Fruit fly (Drosophila melanogaster) whole organism, embryonic: Measurements from ENCODE around the gene Lmpt.
A peak's percentile ranks its signal among the peaks of the same experiment; 100 is the strongest.

Experiments
- Ada2b ChIP-seq: fragments of 200-800 bp; sonication (Bioruptor generic); IDR thresholded peaks from 2 replicates; pipeline ENCODE4 v1.3.6; 2022; ENCODE audit warnings: missing biosample characterization, missing genetic modification characterization
- Atf6 ChIP-seq: fragments of 200-800 bp; sonication (Bioruptor generic); IDR thresholded peaks from 2 replicates; pipeline ENCODE4 v1.3.6; 2022; ENCODE audit warnings: missing biosample characterization, missing genetic modification characterization
- BEAF-32 ChIP-seq: fragments of 200-800 bp; sonication (Bioruptor generic); optimal IDR thresholded peaks from 3 replicates; lab custom pipeline; 2017; ENCODE audit warnings: missing biosample characterization, missing genetic modification characterization, mild to moderate bottlenecking, moderate library complexity, missing genetic modification reagents
- Bteb2 ChIP-seq: fragments of 200-800 bp; sonication (Bioruptor generic); optimal IDR thresholded peaks from 2 replicates; lab custom pipeline; 2016; ENCODE audit warnings: missing biosample characterization, missing genetic modification characterization
- CG10209 ChIP-seq: fragments of 200-800 bp; sonication (Bioruptor generic); optimal IDR thresholded peaks from 3 replicates; lab custom pipeline; 2017; ENCODE audit warnings: missing biosample characterization, mild to moderate bottlenecking, missing genetic modification characterization, missing genetic modification reagents
- CG10274 ChIP-seq: fragments of 200-800 bp; sonication (Bioruptor generic); optimal IDR thresholded peaks from 3 replicates; lab custom pipeline; 2017; ENCODE audit warnings: missing biosample characterization, mild to moderate bottlenecking, missing genetic modification characterization
- CG10431 ChIP-seq: fragments of 200-800 bp; sonication (Bioruptor generic); optimal IDR thresholded peaks from 3 replicates; lab custom pipeline; 2018; ENCODE audit warnings: missing biosample characterization, mild to moderate bottlenecking, missing genetic modification characterization
- CG13123 ChIP-seq: fragments of 200-800 bp; sonication (Bioruptor generic); optimal IDR thresholded peaks from 2 replicates; lab custom pipeline; 2016; ENCODE audit warnings: missing biosample characterization, missing genetic modification characterization
- CG13424 ChIP-seq: fragments of 200-800 bp; sonication (Bioruptor generic); optimal IDR thresholded peaks from 2 replicates; lab custom pipeline; 2019; ENCODE audit warnings: missing biosample characterization, mild to moderate bottlenecking, missing genetic modification characterization, moderate library complexity
- CG13775 ChIP-seq: fragments of 200-800 bp; sonication (Bioruptor generic); optimal IDR thresholded peaks from 3 replicates; lab custom pipeline; 2017; ENCODE audit warnings: missing biosample characterization, mild to moderate bottlenecking, missing genetic modification characterization
- CG14667 ChIP-seq: fragments of 200-800 bp; sonication (Bioruptor generic); IDR thresholded peaks from 2 replicates; pipeline ENCODE4 v1.3.6; 2022; ENCODE audit warnings: missing biosample characterization, missing genetic modification characterization
- CG14860 ChIP-seq: fragments of 200-800 bp; sonication (Bioruptor generic); IDR thresholded peaks from 3 replicates; pipeline ENCODE4 v1.3.6; 2022; ENCODE audit warnings: missing biosample characterization, missing genetic modification characterization; ENCODE audit not compliant: partially characterized antibody
- CG14965 ChIP-seq: fragments of 200-800 bp; sonication (Bioruptor generic); optimal IDR thresholded peaks from 2 replicates; lab custom pipeline; 2016; ENCODE audit warnings: missing biosample characterization, missing genetic modification characterization, borderline replicate concordance
- CG17568 ChIP-seq: fragments of 200-800 bp; sonication (Bioruptor generic); optimal IDR thresholded peaks from 2 replicates; lab custom pipeline; 2018; ENCODE audit warnings: missing biosample characterization, mild to moderate bottlenecking, missing genetic modification characterization, moderate library complexity
- CG31365 ChIP-seq: fragments of 200-800 bp; sonication (Bioruptor generic); optimal IDR thresholded peaks from 2 replicates; lab custom pipeline; 2018; ENCODE audit warnings: missing biosample characterization, mild to moderate bottlenecking, missing genetic modification characterization
- CG7357 ChIP-seq: fragments of 200-800 bp; sonication (Bioruptor generic); IDR thresholded peaks from 3 replicates; pipeline ENCODE4 v1.3.6; 2022; ENCODE audit warnings: missing biosample characterization, missing genetic modification characterization
- CG7928 ChIP-seq: fragments of 200-800 bp; sonication (Bioruptor generic); optimal IDR thresholded peaks from 2 replicates; lab custom pipeline; 2017; ENCODE audit warnings: missing biosample characterization, mild to moderate bottlenecking, missing genetic modification characterization
- CG7987 ChIP-seq: fragments of 200-800 bp; sonication (Bioruptor generic); optimal IDR thresholded peaks from 2 replicates; lab custom pipeline; 2018; ENCODE audit warnings: missing biosample characterization, mild to moderate bottlenecking, missing genetic modification characterization, moderate library complexity
- CG9817 ChIP-seq: fragments of 200-800 bp; sonication (Bioruptor generic); optimal IDR thresholded peaks from 2 replicates; lab custom pipeline; 2018; ENCODE audit warnings: missing biosample characterization, mild to moderate bottlenecking, missing genetic modification characterization, moderate library complexity
- CHES-1-like ChIP-seq: fragments of 200-800 bp; sonication (Bioruptor generic); optimal IDR thresholded peaks from 2 replicates; lab custom pipeline; 2016; ENCODE audit warnings: missing biosample characterization, missing genetic modification characterization
- Doc2 ChIP-seq: fragments of 200-800 bp; sonication (Bioruptor generic); IDR thresholded peaks from 2 replicates; pipeline ENCODE4 v1.3.6; 2022; ENCODE audit warnings: missing biosample characterization, missing genetic modification characterization
- Drgx ChIP-seq: fragments of 200-800 bp; sonication (Bioruptor generic); IDR thresholded peaks from 2 replicates; pipeline ENCODE4 v1.3.6; 2022; ENCODE audit warnings: missing biosample characterization, missing genetic modification characterization
- Hr39 ChIP-seq: fragments of >200 bp; optimal IDR thresholded peaks from 2 replicates; lab custom pipeline; 2017
- Hr78 ChIP-seq, 2 experiments: fragments of 200-800 bp in 1 of 2; fragments of >200 bp in 1 of 2; sonication (Bioruptor generic) in 1 of 2; optimal IDR thresholded peaks; 2 replicates each; lab custom pipeline; 2017 to 2019; ENCODE audit warnings: missing biosample characterization in 2 of 2, missing genetic modification characterization in 2 of 2, mild to moderate bottlenecking in 1 of 2, moderate library complexity in 1 of 2
- Lpt ChIP-seq: fragments of >200 bp; optimal IDR thresholded peaks from 2 replicates; lab custom pipeline; 2018; ENCODE audit warnings: missing biosample characterization, missing genetic modification characterization
- Pdp1 ChIP-seq, 2 experiments: fragments of 200-800 bp; sonication (Bioruptor generic); optimal IDR thresholded peaks; 3 replicates each; lab custom pipeline; 2016; ENCODE audit warnings: missing biosample characterization in 2 of 2, missing genetic modification characterization in 2 of 2, mild to moderate bottlenecking in 1 of 2, moderate library complexity in 1 of 2
- Xbp1 ChIP-seq: fragments of 200-800 bp; sonication (Bioruptor generic); optimal IDR thresholded peaks from 3 replicates; lab custom pipeline; 2016; ENCODE audit warnings: missing biosample characterization, mild to moderate bottlenecking, missing genetic modification characterization
- abd-A ChIP-seq: fragments of 200-800 bp; sonication (Bioruptor generic); optimal IDR thresholded peaks from 3 replicates; lab custom pipeline; 2019; ENCODE audit warnings: missing biosample characterization, mild to moderate bottlenecking, missing genetic modification characterization, moderate library complexity
- ato ChIP-seq: fragments of 200-800 bp; sonication (Bioruptor generic); IDR thresholded peaks from 2 replicates; pipeline ENCODE4 v1.3.6; 2022; ENCODE audit warnings: missing biosample characterization, missing genetic modification characterization; ENCODE audit not compliant: partially characterized antibody
- bcd ChIP-seq: fragments of 200-800 bp; sonication (Bioruptor generic); optimal IDR thresholded peaks from 2 replicates; lab custom pipeline; 2017; ENCODE audit warnings: missing biosample characterization, mild to moderate bottlenecking, missing genetic modification characterization
- bigmax ChIP-seq: fragments of 200-800 bp; sonication (Bioruptor generic); optimal IDR thresholded peaks from 2 replicates; lab custom pipeline; 2018; ENCODE audit warnings: missing biosample characterization, mild to moderate bottlenecking, missing genetic modification characterization
- bsh ChIP-seq, 2 experiments: fragments of 200-800 bp; sonication (Bioruptor generic); optimal IDR thresholded peaks; 2 replicates each; lab custom pipeline; 2017 to 2018; ENCODE audit warnings: mild to moderate bottlenecking in 2 of 2, missing biosample characterization in 2 of 2, missing genetic modification characterization in 2 of 2, moderate library complexity in 1 of 2
- dm ChIP-seq: fragments of 200-800 bp; sonication (Bioruptor generic); optimal IDR thresholded peaks from 3 replicates; lab custom pipeline; 2016; ENCODE audit warnings: missing biosample characterization, missing genetic modification characterization
- emc ChIP-seq: fragments of 200-800 bp; sonication (Bioruptor generic); optimal IDR thresholded peaks from 2 replicates; lab custom pipeline; 2016; ENCODE audit warnings: missing biosample characterization, missing genetic modification characterization
- inv ChIP-seq: fragments of 200-800 bp; sonication (Bioruptor generic); IDR thresholded peaks from 2 replicates; pipeline ENCODE4 v1.3.6; 2022; ENCODE audit warnings: missing biosample characterization, missing genetic modification characterization; ENCODE audit not compliant: partially characterized antibody
- jing ChIP-seq: fragments of 200-800 bp; sonication (Bioruptor generic); optimal IDR thresholded peaks from 2 replicates; lab custom pipeline; 2018; ENCODE audit warnings: missing biosample characterization, mild to moderate bottlenecking, missing genetic modification characterization
- kni ChIP-seq: fragments of 200-800 bp; sonication (Bioruptor generic); optimal IDR thresholded peaks from 3 replicates; lab custom pipeline; 2017; ENCODE audit warnings: mild to moderate bottlenecking, missing biosample characterization, missing genetic modification reagents, missing genetic modification characterization
- nom ChIP-seq: fragments of 200-800 bp; sonication (Bioruptor generic); optimal IDR thresholded peaks from 2 replicates; lab custom pipeline; 2017; ENCODE audit warnings: missing biosample characterization, missing genetic modification characterization, mild to moderate bottlenecking, moderate library complexity, missing genetic modification reagents
- pros ChIP-seq: fragments of 200-800 bp; sonication (Bioruptor generic); optimal IDR thresholded peaks from 3 replicates; lab custom pipeline; 2019; ENCODE audit warnings: missing biosample characterization, mild to moderate bottlenecking, missing genetic modification characterization, moderate library complexity
- seq ChIP-seq: fragments of 200-800 bp; sonication (Bioruptor generic); IDR thresholded peaks from 2 replicates; pipeline ENCODE4 v1.3.6; 2022; ENCODE audit warnings: missing biosample characterization, missing genetic modification characterization
- slp2 ChIP-seq: fragments of 200-800 bp; sonication (Bioruptor generic); optimal IDR thresholded peaks from 2 replicates; lab custom pipeline; 2016; ENCODE audit warnings: missing biosample characterization, missing genetic modification characterization
- sob ChIP-seq: fragments of 200-800 bp; sonication (Bioruptor generic); IDR thresholded peaks from 2 replicates; pipeline ENCODE4 v1.3.6; 2022; ENCODE audit warnings: missing biosample characterization, missing genetic modification characterization
- sug ChIP-seq: fragments of 200-800 bp; optimal IDR thresholded peaks from 2 replicates; lab custom pipeline; 2019; ENCODE audit warnings: missing biosample characterization, mild to moderate bottlenecking, missing genetic modification characterization, moderate library complexity
- tap ChIP-seq: fragments of 200-800 bp; optimal IDR thresholded peaks from 3 replicates; lab custom pipeline; 2019; ENCODE audit warnings: missing biosample characterization, mild to moderate bottlenecking, missing genetic modification characterization, moderate library complexity
- tx ChIP-seq: fragments of 200-800 bp; sonication (Bioruptor generic); optimal IDR thresholded peaks from 2 replicates; lab custom pipeline; 2016; ENCODE audit warnings: missing biosample characterization, missing genetic modification characterization
- vfl ChIP-seq: fragments of 200-800 bp; sonication (Bioruptor generic); optimal IDR thresholded peaks from 2 replicates; lab custom pipeline; 2016; ENCODE audit warnings: missing biosample characterization, missing genetic modification characterization
- vnd ChIP-seq: fragments of 200-800 bp; sonication (Bioruptor generic); IDR thresholded peaks from 3 replicates; pipeline ENCODE4 v1.3.6; 2022; ENCODE audit warnings: missing biosample characterization, missing genetic modification characterization; ENCODE audit not compliant: partially characterized antibody
- vvl ChIP-seq: fragments of 200-800 bp; sonication (Bioruptor generic); IDR thresholded peaks from 2 replicates; pipeline ENCODE4 v1.3.6; 2022; ENCODE audit warnings: missing biosample characterization, missing genetic modification characterization
- zen ChIP-seq: fragments of 200-800 bp; sonication (Bioruptor generic); optimal IDR thresholded peaks from 3 replicates; lab custom pipeline; 2018; ENCODE audit warnings: missing biosample characterization, mild to moderate bottlenecking, missing genetic modification characterization, moderate library complexity

Lmpt gene

dm6 chr3L:16958397-16959080 is 93.4 kb downstream of the Lmpt start (continued):
- TF ChIP-seq Xbp1 (GFP tag; lab: Kevin White, UChicago) (no peak), Atf6 (GFP tag; lab: Robert Waterston, UW) (no peak), jing (no peak), bigmax (GFP tag; lab: Kevin White, UChicago) (no peak), CHES-1-like (GFP tag; lab: Kevin White, UChicago) (no peak), zen (tag; lab: Kevin White, UChicago) (no peak), CG9817 (tag; lab: Kevin White, UChicago) (no peak), vvl (peak; percentile 59), tap (tag; lab: Kevin White, UChicago) (no peak), tx (GFP tag; lab: Kevin White, UChicago) (no peak), CG13424 (tag; lab: Kevin White, UChicago) (no peak), CG10209 (GFP tag; lab: Kevin White, UChicago) (no peak), abd-A (tag; lab: Kevin White, UChicago) (no peak), Hr39 (lab: Kevin White, UChicago) (no peak), dm (GFP tag; lab: Kevin White, UChicago) (no peak), CG13123 (no peak), CG14667 (GFP tag; lab: Robert Waterston, UW) (no peak), CG31365 (tag; lab: Kevin White, UChicago) (no peak), seq (GFP tag; lab: Robert Waterston, UW) (no peak), CG7357 (no peak), ato (GFP tag; lab: Robert Waterston, UW) (no peak), vnd (GFP tag; lab: Robert Waterston, UW) (no peak), CG14965 (GFP tag; lab: Kevin White, UChicago) (no peak), sug (peak; percentile 91), Pdp1 (GFP tag; optimal IDR thresholded peaks at IDR 0.05; lab: Kevin White, UChicago) (peak in 1 of 2 experiments; percentile 94), CG17568 (GFP tag; lab: Kevin White, UChicago) (no peak), Lpt (GFP tag; lab: Kevin White, UChicago) (no peak), bsh (GFP tag; optimal IDR thresholded peaks at IDR 0.05; lab: Kevin White, UChicago) (no peak), pros (GFP tag; lab: Kevin White, UChicago) (peak; percentile 17), Hr78 (GFP tag; optimal IDR thresholded peaks at IDR 0.05; lab: Kevin White, UChicago) (peak in 1 of 2 experiments; percentile 92), nom (GFP tag; lab: Kevin White, UChicago) (no peak), sob (GFP tag; lab: Robert Waterston, UW) (no peak), emc (GFP tag; lab: Kevin White, UChicago) (no peak), BEAF-32 (no peak), CG10274 (no peak), Bteb2 (no peak), slp2 (GFP tag; lab: Kevin White, UChicago) (no peak), CG13775 (GFP tag; lab: Kevin White, UChicago) (no peak), Doc2 (no peak), CG7987 (GFP tag; lab: Kevin White, UChicago) (peak; percentile 63), Drgx (GFP tag; lab: Robert Waterston, UW) (no peak), Ada2b (GFP tag; lab: Robert Waterston, UW) (no peak), bcd (GFP tag; lab: Kevin White, UChicago) (no peak), CG7928 (no peak), kni (GFP tag; lab: Kevin White, UChicago) (no peak), inv (no peak), CG14860 (no peak), CG10431 (no peak), vfl (GFP tag; lab: Kevin White, UChicago) (no peak)
